Worm (Caenorhabditis elegans) whole organism, mixed stage, embryonic: Measurements from ENCODE around the gene srj-37.

Experiments
- blmp-1 ChIP-seq: fragments of 150-350 bp; optimal IDR thresholded peaks from 2 replicates; lab custom pipeline; 2014; ENCODE audit warnings: missing biosample characterization, missing genetic modification characterization
- ceh-39 ChIP-seq: fragments of 150-350 bp; optimal IDR thresholded peaks from 2 replicates; lab custom pipeline; 2014; ENCODE audit warnings: missing biosample characterization, missing genetic modification characterization
- ceh-43 ChIP-seq: fragments of 200-800 bp; sonication (Bioruptor generic); optimal IDR thresholded peaks from 2 replicates; lab custom pipeline; 2018; ENCODE audit warnings: mild to moderate bottlenecking, missing genetic modification characterization, moderate library complexity, missing compliant biosample characterization
- ceh-83 ChIP-seq: fragments of 200-800 bp; sonication (Bioruptor generic); optimal IDR thresholded peaks from 2 replicates; lab custom pipeline; 2018; ENCODE audit warnings: mild to moderate bottlenecking, missing genetic modification characterization, missing compliant biosample characterization
- ces-1 ChIP-seq: fragments of 150-350 bp; optimal IDR thresholded peaks from 2 replicates; lab custom pipeline; 2014; ENCODE audit warnings: missing biosample characterization, missing genetic modification reagents, missing genetic modification characterization
- cnd-1 ChIP-seq: fragments of 200-800 bp; sonication (Bioruptor generic); optimal IDR thresholded peaks from 2 replicates; lab custom pipeline; 2018; ENCODE audit warnings: mild to moderate bottlenecking, missing genetic modification characterization, missing compliant biosample characterization
- drap-1 ChIP-seq: fragments of 200-800 bp; sonication (Bioruptor generic); optimal IDR thresholded peaks from 3 replicates; lab custom pipeline; 2018; ENCODE audit warnings: mild to moderate bottlenecking, missing genetic modification characterization, missing compliant biosample characterization
- elt-3 ChIP-seq: fragments of 150-350 bp; optimal IDR thresholded peaks from 2 replicates; lab custom pipeline; 2014; ENCODE audit warnings: missing biosample characterization, missing genetic modification characterization
- flh-1 ChIP-seq: fragments of 200-800 bp; sonication (Bioruptor generic); optimal IDR thresholded peaks from 2 replicates; lab custom pipeline; 2018; ENCODE audit warnings: mild to moderate bottlenecking, missing genetic modification characterization, moderate library complexity, missing compliant biosample characterization
- ham-2 ChIP-seq: fragments of 200-800 bp; sonication (Bioruptor generic); optimal IDR thresholded peaks from 2 replicates; lab custom pipeline; 2018; ENCODE audit warnings: mild to moderate bottlenecking, missing genetic modification characterization, missing compliant biosample characterization
- hlh-1 ChIP-seq: fragments of 150-350 bp; optimal IDR thresholded peaks from 2 replicates; lab custom pipeline; 2014; ENCODE audit warnings: missing biosample characterization, missing genetic modification reagents, missing genetic modification characterization
- lin-13 ChIP-seq: fragments of 150-350 bp; optimal IDR thresholded peaks from 2 replicates; lab custom pipeline; 2014; ENCODE audit warnings: missing biosample characterization, missing genetic modification characterization
- lin-32 ChIP-seq: fragments of 200-800 bp; sonication (Bioruptor generic); optimal IDR thresholded peaks from 2 replicates; lab custom pipeline; 2018; ENCODE audit warnings: mild to moderate bottlenecking, missing genetic modification characterization, missing compliant biosample characterization
- lsy-2 ChIP-seq: fragments of 150-350 bp; optimal IDR thresholded peaks from 2 replicates; lab custom pipeline; 2014; ENCODE audit warnings: missing biosample characterization, missing genetic modification characterization
- mab-5 ChIP-seq: fragments of 150-350 bp; optimal IDR thresholded peaks from 2 replicates; lab custom pipeline; 2014; ENCODE audit warnings: missing biosample characterization, missing genetic modification characterization
- mep-1 ChIP-seq: fragments of 150-350 bp; optimal IDR thresholded peaks from 2 replicates; lab custom pipeline; 2017; ENCODE audit warnings: missing biosample characterization, missing genetic modification reagents, missing genetic modification characterization, inconsistent platforms
- nhr-12 ChIP-seq: fragments of 150-350 bp; optimal IDR thresholded peaks from 2 replicates; lab custom pipeline; 2014; ENCODE audit warnings: missing biosample characterization, missing genetic modification characterization
- nhr-2 ChIP-seq: fragments of 150-350 bp; optimal IDR thresholded peaks from 2 replicates; lab custom pipeline; 2014; ENCODE audit warnings: missing biosample characterization, missing genetic modification characterization
- nhr-237 ChIP-seq: fragments of 150-350 bp; optimal IDR thresholded peaks from 2 replicates; lab custom pipeline; 2014; ENCODE audit warnings: missing biosample characterization, missing genetic modification characterization
- nhr-28 ChIP-seq: fragments of 150-350 bp; optimal IDR thresholded peaks from 2 replicates; lab custom pipeline; 2014; ENCODE audit warnings: missing biosample characterization, missing genetic modification characterization
- nhr-76 ChIP-seq: sonication (generic microtip); optimal IDR thresholded peaks from 2 replicates; lab custom pipeline; 2017; ENCODE audit warnings: missing biosample characterization, missing genetic modification characterization
- sem-2 ChIP-seq: fragments of 200-800 bp; sonication (Bioruptor generic); optimal IDR thresholded peaks from 2 replicates; lab custom pipeline; 2018; ENCODE audit warnings: mild to moderate bottlenecking, missing genetic modification characterization, missing compliant biosample characterization
- snpc-4 ChIP-seq: fragments of 150-350 bp; optimal IDR thresholded peaks from 2 replicates; lab custom pipeline; 2014; ENCODE audit warnings: missing biosample characterization, missing genetic modification characterization
- sptf-1 ChIP-seq: sonication (generic microtip); optimal IDR thresholded peaks from 2 replicates; lab custom pipeline; 2017; ENCODE audit warnings: mild to moderate bottlenecking, missing genetic modification characterization, moderate library complexity, missing compliant biosample characterization
- tbx-8 ChIP-seq: fragments of 200-800 bp; sonication (Bioruptor generic); optimal IDR thresholded peaks from 2 replicates; lab custom pipeline; 2018; ENCODE audit warnings: mild to moderate bottlenecking, missing genetic modification characterization, moderate library complexity, missing compliant biosample characterization
- unc-120 ChIP-seq: sonication (generic microtip); optimal IDR thresholded peaks from 2 replicates; lab custom pipeline; 2017; ENCODE audit warnings: missing genetic modification characterization, missing compliant biosample characterization; ENCODE audit not compliant: poor library complexity, severe bottlenecking
- unc-39 ChIP-seq: fragments of 150-350 bp; optimal IDR thresholded peaks from 2 replicates; lab custom pipeline; 2014; ENCODE audit warnings: missing biosample characterization, missing genetic modification characterization
- zip-8 ChIP-seq: fragments of 150-350 bp; optimal IDR thresholded peaks from 2 replicates; lab custom pipeline; 2014; ENCODE audit warnings: missing biosample characterization, missing genetic modification characterization
- ztf-11 ChIP-seq: fragments of 150-350 bp; optimal IDR thresholded peaks from 2 replicates; lab custom pipeline; 2014; ENCODE audit warnings: missing biosample characterization, missing genetic modification characterization

The srj-37 gene

DNA sequence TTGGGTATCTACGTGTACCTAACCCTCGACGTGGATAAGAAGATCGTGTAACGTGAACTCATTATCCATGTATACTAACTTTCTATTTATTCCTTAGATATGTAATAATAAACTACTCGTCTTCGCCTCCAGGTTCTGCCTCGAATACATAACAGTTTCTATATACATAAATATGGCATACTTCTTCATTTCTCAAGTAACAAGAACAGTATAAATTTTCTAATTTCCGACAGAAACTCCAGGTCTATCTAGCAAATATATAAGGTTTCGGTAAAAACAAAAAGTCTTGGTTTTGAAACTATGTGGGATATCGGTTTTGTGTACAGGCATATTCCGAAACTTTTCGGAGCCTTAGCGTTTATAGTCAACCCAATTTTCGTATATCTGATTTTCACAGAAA, at the start of gene srj-37:
Gene srj-37, plus strand, starts transcription at position 301 of the 400 bp plus-strand sequence.
- no peak for TF ChIP-seq unc-120 (tag; lab: Kevin White, UChicago)
- no peak for TF ChIP-seq ces-1 (GFP tag; lab: Kevin White, UChicago)
- TF ChIP-seq cnd-1, result no peak
- TF ChIP-seq nhr-12 (tag; lab: Kevin White, UChicago), result no peak
- TF ChIP-seq hlh-1, result no peak
- TF ChIP-seq lin-32 (GFP tag; lab: Kevin White, UChicago), result no peak
- TF ChIP-seq ceh-83 (GFP tag; lab: Kevin White, UChicago), result no peak
- no peak for TF ChIP-seq ceh-39 (tag; lab: Kevin White, UChicago)
- no peak for TF ChIP-seq sem-2 (GFP tag; lab: Kevin White, UChicago)
- TF ChIP-seq ham-2 (GFP tag; lab: Kevin White, UChicago), result no peak
- TF ChIP-seq snpc-4 (tag; lab: Kevin White, UChicago), result no peak
- no peak for TF ChIP-seq sptf-1
- no peak for TF ChIP-seq nhr-28 (tag; lab: Kevin White, UChicago)
- no peak for TF ChIP-seq nhr-2 (tag; lab: Kevin White, UChicago)
- TF ChIP-seq zip-8, result no peak
- no peak for TF ChIP-seq mab-5 (tag; lab: Kevin White, UChicago)
- no peak for TF ChIP-seq drap-1 (GFP tag; lab: Kevin White, UChicago)
- no peak for TF ChIP-seq tbx-8 (GFP tag; lab: Kevin White, UChicago)
- TF ChIP-seq elt-3 (tag; lab: Kevin White, UChicago), result no peak
- TF ChIP-seq ztf-11 (tag; lab: Kevin White, UChicago), result no peak

DNA sequence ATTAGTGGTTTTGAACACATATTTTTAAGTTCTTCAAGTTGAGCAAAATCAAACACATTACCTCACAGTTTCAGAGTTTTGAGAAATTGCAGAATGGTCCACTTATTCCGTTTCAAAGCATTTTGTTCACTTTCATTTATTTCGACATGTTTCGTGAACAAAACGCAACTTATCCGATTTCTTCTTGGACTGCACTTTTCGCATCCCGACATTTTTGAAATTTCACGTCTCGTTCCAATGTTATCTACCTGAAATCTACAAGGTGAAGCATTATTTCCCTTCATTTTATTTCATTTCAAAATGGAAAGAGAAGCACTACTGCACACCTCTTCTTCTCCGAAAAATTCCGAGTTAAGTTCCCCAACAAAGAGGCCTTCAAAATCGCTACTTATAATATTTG, 48.2 kb upstream of the srj-37 start, which contains the start of gene ZK488.6:
Gene ZK488.6, plus strand, starts transcription at position 301 of the 400 bp plus-strand sequence.
- TF ChIP-seq nhr-76 (tag; lab: Kevin White, UChicago), result no peak
- no peak for TF ChIP-seq ces-1 (GFP tag; lab: Kevin White, UChicago)
- TF ChIP-seq ceh-83 (GFP tag; lab: Kevin White, UChicago), result no peak
- TF ChIP-seq cnd-1, result no peak
- no peak for TF ChIP-seq ceh-39 (tag; lab: Kevin White, UChicago)
- TF ChIP-seq hlh-1, result no peak
- TF ChIP-seq ceh-43 (GFP tag; lab: Kevin White, UChicago), result no peak
- no peak for TF ChIP-seq sptf-1
- TF ChIP-seq lin-32 (GFP tag; lab: Kevin White, UChicago), result no peak
- no peak for TF ChIP-seq blmp-1 (tag; lab: Kevin White, UChicago)
- no peak for TF ChIP-seq lin-13 (tag; lab: Kevin White, UChicago)
- no peak for TF ChIP-seq nhr-28 (tag; lab: Kevin White, UChicago)
- no peak for TF ChIP-seq nhr-2 (tag; lab: Kevin White, UChicago)
- no peak for TF ChIP-seq nhr-237 (tag; lab: Kevin White, UChicago)
- no peak for TF ChIP-seq lsy-2

DNA sequence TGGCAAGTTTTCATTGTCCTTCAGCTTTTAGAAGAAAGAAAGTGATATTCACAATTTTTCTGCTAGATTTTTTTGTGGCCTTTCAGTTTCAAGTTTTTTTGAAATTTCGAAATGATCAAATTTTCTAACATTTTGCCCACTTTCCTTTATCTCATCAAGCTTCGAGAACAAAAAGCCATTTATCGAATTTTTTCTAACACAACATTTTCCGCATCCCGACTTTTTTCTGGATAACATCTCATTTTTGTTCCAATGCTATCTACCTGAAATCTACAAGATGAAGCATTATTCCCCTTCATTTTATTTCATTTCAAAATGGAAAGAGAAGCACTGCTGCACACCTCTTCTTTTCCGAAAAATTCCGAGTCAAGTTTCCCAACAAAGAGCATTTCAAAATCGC, 45.5 kb upstream of the srj-37 start, which contains the start of gene ZK488.5:
Gene ZK488.5, plus strand, starts transcription at position 301 of the 400 bp plus-strand sequence.
- TF ChIP-seq cnd-1 (no peak), snpc-4 (tag; lab: Kevin White, UChicago) (no peak), lsy-2 (no peak)

DNA sequence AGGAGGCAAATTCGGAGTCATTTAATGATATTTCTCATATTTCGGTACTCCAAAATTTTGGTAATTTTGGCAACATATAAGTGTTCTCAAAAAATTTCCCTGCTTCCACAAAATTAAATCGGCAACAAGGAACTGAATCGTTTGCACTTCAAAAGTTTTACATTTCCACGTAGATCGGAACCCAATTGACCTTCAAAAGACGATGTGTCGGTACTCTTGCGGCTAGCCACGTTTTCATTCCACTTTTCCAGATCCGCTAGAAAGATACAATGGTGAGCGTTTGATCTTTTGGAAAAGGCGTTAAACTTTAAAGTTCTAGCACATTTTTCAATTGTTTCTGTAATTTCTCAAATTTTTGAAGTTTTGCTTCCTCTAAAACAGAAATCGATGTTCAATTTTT, 41.5 kb upstream of the srj-37 start:
- TF ChIP-seq ceh-39 (tag; lab: Kevin White, UChicago), result no peak
- TF ChIP-seq lin-32 (GFP tag; lab: Kevin White, UChicago), result no peak
- TF ChIP-seq sem-2 (GFP tag; lab: Kevin White, UChicago), result no peak
- TF ChIP-seq ztf-11 (tag; lab: Kevin White, UChicago), result no peak
- no peak for TF ChIP-seq nhr-12 (tag; lab: Kevin White, UChicago)
- TF ChIP-seq flh-1 (GFP tag; lab: Kevin White, UChicago), result no peak
- TF ChIP-seq mep-1, result no peak
- no peak for TF ChIP-seq nhr-2 (tag; lab: Kevin White, UChicago)

DNA sequence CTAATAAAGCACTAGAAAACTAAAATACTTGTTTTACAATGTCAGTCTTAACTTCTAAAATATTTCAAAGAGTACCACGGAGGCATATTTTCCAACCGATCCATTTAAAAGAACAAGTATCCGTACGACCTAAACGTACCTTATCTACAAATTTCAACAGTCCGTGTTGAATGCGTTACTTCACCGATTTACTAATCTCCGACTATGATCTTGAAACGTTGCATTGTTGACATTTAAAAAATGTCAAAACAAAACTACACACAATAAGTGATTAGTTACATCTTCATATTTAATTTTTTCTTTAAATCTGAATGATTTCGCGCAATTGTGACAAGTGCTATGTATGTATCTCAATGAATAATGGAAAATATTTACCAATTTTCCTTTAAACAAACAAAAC, 40.6 kb upstream of the srj-37 start:
- no peak for TF ChIP-seq cnd-1
- TF ChIP-seq tbx-8 (GFP tag; lab: Kevin White, UChicago), result no peak
- TF ChIP-seq unc-39 (tag; lab: Kevin White, UChicago), result no peak
- TF ChIP-seq nhr-28 (tag; lab: Kevin White, UChicago), result no peak
- TF ChIP-seq unc-120 (tag; lab: Kevin White, UChicago), result no peak
- no peak for TF ChIP-seq sptf-1
- no peak for TF ChIP-seq ces-1 (GFP tag; lab: Kevin White, UChicago)
- TF ChIP-seq mep-1, result no peak
- no peak for TF ChIP-seq mab-5 (tag; lab: Kevin White, UChicago)
- TF ChIP-seq nhr-2 (tag; lab: Kevin White, UChicago), result no peak
- TF ChIP-seq ztf-11 (tag; lab: Kevin White, UChicago), result no peak
- TF ChIP-seq ceh-83 (GFP tag; lab: Kevin White, UChicago), result no peak
- no peak for TF ChIP-seq sem-2 (GFP tag; lab: Kevin White, UChicago)
- no peak for TF ChIP-seq nhr-12 (tag; lab: Kevin White, UChicago)
- no peak for TF ChIP-seq ceh-43 (GFP tag; lab: Kevin White, UChicago)
- TF ChIP-seq, all 35 proteins: peak for 0
